Worm (Caenorhabditis elegans): ENCODE results near the gene Y24D9B.1.

The Y24D9B.1 gene

ce11 chrIV:4357296-4357695 is 40.1 kb downstream of the Y24D9B.1 start, which contains the start of gene sars-2:
Gene sars-2 (plus strand): TSS chrIV:4357636.
- TF ChIP-seq dao-5 (tag; optimal IDR thresholded peaks at IDR 0.05) (no peak), him-1 (tag; optimal IDR thresholded peaks at IDR 0.05) (no peak), W03F9.2 (tag; optimal IDR thresholded peaks at IDR 0.05) (no peak)

ce11 chrIV:4359653-4360052 is 42.5 kb downstream of the Y24D9B.1 start, which contains the start of gene F55F10.3:
Gene F55F10.3 (plus strand): TSS chrIV:4359953.
- TF ChIP-seq dao-5 (tag; optimal IDR thresholded peaks at IDR 0.05): no peak
- TF ChIP-seq W03F9.2 (tag; optimal IDR thresholded peaks at IDR 0.05): no peak

ce11 chrIV:4360497-4360896 is 43.3 kb downstream of the Y24D9B.1 start, which contains the start of gene F55F10.1:
Gene F55F10.1 (plus strand): TSS chrIV:4360837.
- no peak for TF ChIP-seq him-1 (tag; optimal IDR thresholded peaks at IDR 0.05)
- peak; percentile 67 for TF ChIP-seq W03F9.2 (tag; optimal IDR thresholded peaks at IDR 0.05)
- TF ChIP-seq dao-5 (tag; optimal IDR thresholded peaks at IDR 0.05): no peak

ce11 chrIV:4369116-4369515 is 52.0 kb downstream of the Y24D9B.1 start:
- no peak for TF ChIP-seq him-1 (tag; optimal IDR thresholded peaks at IDR 0.05)
- no peak for TF ChIP-seq W03F9.2 (tag; optimal IDR thresholded peaks at IDR 0.05)
- TF ChIP-seq dao-5 (tag; optimal IDR thresholded peaks at IDR 0.05): no peak
